Worm (Caenorhabditis elegans) whole organism, L4/young adult: ENCODE measurements around the gene C16D2.3.

Experiments used
- dao-5 ChIP-seq: sonication (generic microtip); optimal IDR thresholded peaks from 2 replicates; lab custom pipeline; 2016; ENCODE audit warnings: missing genotype, missing genetic modification characterization, moderate library complexity, missing compliant biosample characterization
- him-1 ChIP-seq: sonication (generic microtip); optimal IDR thresholded peaks from 2 replicates; lab custom pipeline; 2016; ENCODE audit warnings: missing genotype, missing genetic modification reagents, missing genetic modification characterization, missing compliant biosample characterization

DNA sequence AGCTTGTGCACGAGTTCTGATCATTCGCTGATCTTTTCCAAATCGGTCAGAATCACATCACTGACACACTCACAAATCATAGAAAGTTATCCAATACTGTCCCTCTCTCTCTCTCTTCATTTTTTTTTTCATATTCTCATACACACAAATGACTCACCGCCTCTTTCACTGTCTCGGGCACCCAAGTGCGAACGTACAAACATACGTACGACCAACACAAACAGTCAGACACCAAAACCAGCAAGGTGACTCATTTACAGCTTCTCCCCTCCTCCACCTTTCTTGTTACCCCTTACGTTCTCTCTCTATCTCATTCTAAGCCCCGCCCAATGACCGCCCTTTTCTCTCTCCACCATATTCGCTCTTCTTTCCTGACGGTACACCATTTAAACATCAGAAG, 10.9 kb upstream of the C16D2.3 start:
- no peak for TF ChIP-seq dao-5 (tag; lab: Kevin White, UChicago)
- TF ChIP-seq him-1 (tag; lab: Kevin White, UChicago): no peak
